Worm (Caenorhabditis elegans): ENCODE data around the gene gsnl-1.

Gene gsnl-1

ce11 chrV:9546860-9547269 is 50.0 kb downstream of the gsnl-1 start, which contains the start of gene his-37 (continued):
- peak; percentile 96 for TF ChIP-seq duxl-1 (tag; optimal IDR thresholded peaks at IDR 0.05; ENCODE audit: poor library complexity)
- TF ChIP-seq zfp-2 (tag; optimal IDR thresholded peaks at IDR 0.05), result peak; percentile 85
- no peak for TF ChIP-seq F44E2.7 (GFP tag; IDR thresholded peaks at IDR 0.05)
- peak; percentile 98 for TF ChIP-seq ctbp-1 (GFP tag; IDR thresholded peaks at IDR 0.05)
- peak; percentile 95 to 97 for TF ChIP-seq lsy-2 (tag; optimal IDR thresholded peaks at IDR 0.05)
- peak in 1 of 2 experiments; percentile 86; a peak in 1 of 4 replicates for TF ChIP-seq madf-5 (GFP tag; IDR thresholded peaks at IDR 0.05)
- no peak for TF ChIP-seq ceh-82 (tag; optimal IDR thresholded peaks at IDR 0.05)
- TF ChIP-seq mdl-1 (tag; optimal IDR thresholded peaks at IDR 0.05), result peak; percentile 74 to 97
- peak; percentile 17 for TF ChIP-seq gei-8 (GFP tag; optimal IDR thresholded peaks at IDR 0.05)
- TF ChIP-seq daf-8 (GFP tag; IDR thresholded peaks at IDR 0.05), result peak; percentile 85; the same call in 1 of the 2 replicates
- TF ChIP-seq nhr-111 (GFP tag; optimal IDR thresholded peaks at IDR 0.05), result no peak
- TF ChIP-seq php-3 (GFP tag; IDR thresholded peaks at IDR 0.05), result peak; percentile 94
- peak; percentile 91; the same call in 1 of the 2 replicates for TF ChIP-seq D1046.2 (GFP tag; IDR thresholded peaks at IDR 0.05)
- peak; percentile 82 for TF ChIP-seq nhr-237 (tag; optimal IDR thresholded peaks at IDR 0.05)
- TF ChIP-seq daf-19 (GFP tag; conservative IDR thresholded peaks at IDR 0.05), result peak; percentile 97
- peak; percentile 95 for TF ChIP-seq mes-2 (tag; optimal IDR thresholded peaks at IDR 0.05; ENCODE audit: poor library complexity, severe bottlenecking)
- TF ChIP-seq dmd-6 (GFP tag; IDR thresholded peaks at IDR 0.05), result peak; percentile 99
- peak; percentile 88 for TF ChIP-seq lir-3 (tag; optimal IDR thresholded peaks at IDR 0.05)
- TF ChIP-seq ceh-20 (GFP tag; IDR thresholded peaks at IDR 0.05), result peak; percentile 99
- peak; percentile 82 to 93 for TF ChIP-seq hif-1 (tag; optimal IDR thresholded peaks at IDR 0.05)
- TF ChIP-seq zfp-3 (GFP tag; conservative IDR thresholded peaks at IDR 0.05), result peak; percentile 99
- TF ChIP-seq egl-27 (tag; optimal IDR thresholded peaks at IDR 0.05), result peak; percentile 27
- TF ChIP-seq sdz-12 (GFP tag; optimal IDR thresholded peaks at IDR 0.05), result no peak
- TF ChIP-seq ceh-32 (tag; optimal IDR thresholded peaks at IDR 0.05; ENCODE audit: poor library complexity), result peak; percentile 82
- TF ChIP-seq ZK337.2 (GFP tag; IDR thresholded peaks at IDR 0.05), result peak; percentile 68; the same call in 1 of the 2 replicates
- peak; percentile 95 for TF ChIP-seq ama-1 (optimal IDR thresholded peaks at IDR 0.05)
- TF ChIP-seq ceh-44 (GFP tag; IDR thresholded peaks at IDR 0.05), result no peak
- TF ChIP-seq ztf-11 (tag; optimal IDR thresholded peaks at IDR 0.05), result no peak
- peak; percentile 46 to 100 for TF ChIP-seq unc-62 (GFP tag; optimal IDR thresholded peaks at IDR 0.05 in 1 of 2)
- no peak for TF ChIP-seq unc-62 (tag; optimal IDR thresholded peaks at IDR 0.05)
- TF ChIP-seq rbr-2 (tag; optimal IDR thresholded peaks at IDR 0.05), result peak; percentile 99
- peak; percentile 99 for TF ChIP-seq mxl-3 (GFP tag; optimal IDR thresholded peaks at IDR 0.05)
- peak; percentile 98 for TF ChIP-seq nhr-25 (tag; optimal IDR thresholded peaks at IDR 0.05; ENCODE audit: borderline replicate concordance, insufficient read depth)
- peak; percentile 98 for TF ChIP-seq madf-9 (GFP tag; conservative IDR thresholded peaks at IDR 0.05)
- peak; percentile 21 for TF ChIP-seq attf-4 (tag; optimal IDR thresholded peaks at IDR 0.05)
- no peak for TF ChIP-seq daf-12 (tag; optimal IDR thresholded peaks at IDR 0.05)
- peak; percentile 92 for TF ChIP-seq zip-2 (tag; optimal IDR thresholded peaks at IDR 0.05)
- peak; percentile 88 for TF ChIP-seq cey-2 (tag; optimal IDR thresholded peaks at IDR 0.05; ENCODE audit: borderline replicate concordance, insufficient read depth)
- TF ChIP-seq vab-7 (GFP tag; IDR thresholded peaks at IDR 0.05), result peak; percentile 92
- TF ChIP-seq snpc-4 (tag; optimal IDR thresholded peaks at IDR 0.05), result peak; percentile 54
- peak; percentile 95 for TF ChIP-seq lin-29 (GFP tag; IDR thresholded peaks at IDR 0.05)
- peak; percentile 96 for TF ChIP-seq saeg-2 (GFP tag; IDR thresholded peaks at IDR 0.05)
- no peak for TF ChIP-seq lim-7 (GFP tag; IDR thresholded peaks at IDR 0.05)
- TF ChIP-seq lin-13 (GFP tag; optimal IDR thresholded peaks at IDR 0.05), result peak; percentile 98
- TF ChIP-seq fos-1 (tag; optimal IDR thresholded peaks at IDR 0.05), result peak; percentile 74
- TF ChIP-seq nhr-48 (tag; optimal IDR thresholded peaks at IDR 0.05), result peak; percentile 96
- TF ChIP-seq snpc-1.2 (GFP tag; IDR thresholded peaks at IDR 0.05), result no peak
- TF ChIP-seq tra-1 (GFP tag; IDR thresholded peaks at IDR 0.05), result peak; percentile 98
- TF ChIP-seq mep-1 (tag; optimal IDR thresholded peaks at IDR 0.05), result peak; percentile 99
- peak; percentile 91 for TF ChIP-seq F10B5.3 (tag; optimal IDR thresholded peaks at IDR 0.05)
